Fruit fly (Drosophila melanogaster) whole organism, embryonic: Measurements from ENCODE around the gene Gr98b.

Source experiments
- CG10959 ChIP-seq: fragments of 200-800 bp; sonication (Bioruptor generic); IDR thresholded peaks from 2 replicates; pipeline ENCODE4 v1.3.6; 2022; ENCODE audit warnings: missing biosample characterization, missing genetic modification characterization
- CG11398 ChIP-seq: fragments of 200-800 bp; sonication (Bioruptor generic); optimal IDR thresholded peaks from 2 replicates; lab custom pipeline; 2016; ENCODE audit warnings: missing biosample characterization, missing genetic modification characterization
- CG12104 ChIP-seq: fragments of 200-800 bp; sonication (Bioruptor generic); optimal IDR thresholded peaks from 3 replicates; lab custom pipeline; 2016; ENCODE audit warnings: missing biosample characterization, missing genetic modification characterization
- CG13775 ChIP-seq: fragments of 200-800 bp; sonication (Bioruptor generic); optimal IDR thresholded peaks from 3 replicates; lab custom pipeline; 2017; ENCODE audit warnings: missing biosample characterization, mild to moderate bottlenecking, missing genetic modification characterization
- CG15696 ChIP-seq: fragments of 200-800 bp; sonication (Bioruptor generic); optimal IDR thresholded peaks from 2 replicates; lab custom pipeline; 2019; ENCODE audit warnings: missing biosample characterization, mild to moderate bottlenecking, missing genetic modification characterization, moderate library complexity
- CG1602 ChIP-seq: fragments of 200-800 bp; sonication (Bioruptor generic); optimal IDR thresholded peaks from 3 replicates; lab custom pipeline; 2016; ENCODE audit warnings: missing biosample characterization, missing genetic modification characterization
- CG18011 ChIP-seq: fragments of 200-800 bp; sonication (Bioruptor generic); optimal IDR thresholded peaks from 2 replicates; lab custom pipeline; 2017; ENCODE audit warnings: missing biosample characterization, missing genetic modification characterization, mild to moderate bottlenecking, moderate library complexity, missing genotype
- CG2116 ChIP-seq: fragments of 200-800 bp; sonication (Bioruptor generic); optimal IDR thresholded peaks from 3 replicates; lab custom pipeline; 2018; ENCODE audit warnings: missing biosample characterization, mild to moderate bottlenecking, missing genetic modification characterization
- CG2875 ChIP-seq: fragments of 200-800 bp; sonication (Bioruptor generic); optimal IDR thresholded peaks from 2 replicates; lab custom pipeline; 2017; ENCODE audit warnings: missing biosample characterization, mild to moderate bottlenecking, missing genetic modification characterization, missing genetic modification reagents
- CG34422 ChIP-seq: fragments of 200-800 bp; sonication (Bioruptor generic); IDR thresholded peaks from 3 replicates; pipeline ENCODE4 v1.3.6; 2022; ENCODE audit warnings: missing biosample characterization, missing genetic modification characterization
- CG4424 ChIP-seq: fragments of 200-800 bp; sonication (Bioruptor generic); optimal IDR thresholded peaks from 3 replicates; lab custom pipeline; 2016; ENCODE audit warnings: missing biosample characterization, missing genetic modification characterization
- CG4730 ChIP-seq: fragments of 200-800 bp; sonication (Bioruptor generic); IDR thresholded peaks from 2 replicates; pipeline ENCODE4 v1.3.6; 2022; ENCODE audit warnings: missing biosample characterization, missing genetic modification characterization
- CG4820 ChIP-seq: fragments of 200-800 bp; sonication (Bioruptor generic); optimal IDR thresholded peaks from 3 replicates; lab custom pipeline; 2016; ENCODE audit warnings: missing biosample characterization, missing genetic modification characterization
- CG6272 ChIP-seq: fragments of 200-800 bp; sonication (Bioruptor generic); IDR thresholded peaks from 2 replicates; pipeline ENCODE4 v1.3.6; 2022; ENCODE audit warnings: missing biosample characterization, missing genetic modification characterization
- CG7271 ChIP-seq: fragments of 200-800 bp; sonication (Bioruptor generic); optimal IDR thresholded peaks from 2 replicates; lab custom pipeline; 2018; ENCODE audit warnings: missing biosample characterization, mild to moderate bottlenecking, missing genetic modification characterization, moderate library complexity
- CG7357 ChIP-seq: fragments of 200-800 bp; sonication (Bioruptor generic); IDR thresholded peaks from 3 replicates; pipeline ENCODE4 v1.3.6; 2022; ENCODE audit warnings: missing biosample characterization, missing genetic modification characterization
- CG8388 ChIP-seq: fragments of 200-800 bp; sonication (Bioruptor generic); optimal IDR thresholded peaks from 2 replicates; lab custom pipeline; 2019; ENCODE audit warnings: missing biosample characterization, mild to moderate bottlenecking, missing genetic modification characterization, moderate library complexity
- CG9797 ChIP-seq: fragments of 200-800 bp; sonication (Bioruptor generic); optimal IDR thresholded peaks from 3 replicates; lab custom pipeline; 2018; ENCODE audit warnings: missing biosample characterization, mild to moderate bottlenecking, missing genetic modification characterization
- CG9817 ChIP-seq: fragments of 200-800 bp; sonication (Bioruptor generic); optimal IDR thresholded peaks from 2 replicates; lab custom pipeline; 2018; ENCODE audit warnings: missing biosample characterization, mild to moderate bottlenecking, missing genetic modification characterization, moderate library complexity
- Deaf1 ChIP-seq: fragments of 200-800 bp; optimal IDR thresholded peaks from 3 replicates; lab custom pipeline; 2019; ENCODE audit warnings: missing biosample characterization, mild to moderate bottlenecking, missing genetic modification characterization, moderate library complexity
- Dip3 ChIP-seq: fragments of 200-800 bp; sonication (Bioruptor generic); optimal IDR thresholded peaks from 3 replicates; lab custom pipeline; 2016; ENCODE audit warnings: missing biosample characterization, missing genetic modification characterization
- Fer1 ChIP-seq: fragments of 200-800 bp; sonication (Bioruptor generic); optimal IDR thresholded peaks from 2 replicates; lab custom pipeline; 2017; ENCODE audit warnings: missing biosample characterization, mild to moderate bottlenecking, missing genetic modification characterization
- Fer3 ChIP-seq: fragments of 200-800 bp; sonication (Bioruptor generic); optimal IDR thresholded peaks from 2 replicates; lab custom pipeline; 2018; ENCODE audit warnings: missing biosample characterization, mild to moderate bottlenecking, missing genetic modification characterization, moderate library complexity
- Hand ChIP-seq: fragments of 200-800 bp; sonication (Bioruptor generic); optimal IDR thresholded peaks from 2 replicates; lab custom pipeline; 2017; ENCODE audit warnings: mild to moderate bottlenecking, missing biosample characterization, missing genetic modification reagents, missing genetic modification characterization
- MTF-1 ChIP-seq: fragments of 200-800 bp; sonication (Bioruptor generic); optimal IDR thresholded peaks from 2 replicates; lab custom pipeline; 2018; ENCODE audit warnings: missing biosample characterization, mild to moderate bottlenecking, missing genetic modification characterization, borderline replicate concordance
- Med ChIP-seq: fragments of 200-800 bp; sonication (Bioruptor generic); peaks from one replicate; lab custom pipeline; 2016; ENCODE audit warnings: missing biosample characterization, missing genetic modification characterization, mild to moderate bottlenecking, inconsistent platforms, moderate library complexity
- NFAT ChIP-seq: fragments of 200-800 bp; sonication (Bioruptor generic); IDR thresholded peaks from 2 replicates; pipeline ENCODE4 v1.3.6; 2022; ENCODE audit warnings: missing biosample characterization, missing genetic modification characterization
- Spps ChIP-seq: fragments of 200-800 bp; sonication (Bioruptor generic); optimal IDR thresholded peaks from 2 replicates; lab custom pipeline; 2018; ENCODE audit warnings: missing biosample characterization, mild to moderate bottlenecking, missing genetic modification characterization
- ash1 ChIP-seq: fragments of 200-800 bp; sonication (Bioruptor generic); optimal IDR thresholded peaks from 2 replicates; lab custom pipeline; 2018; ENCODE audit warnings: missing biosample characterization, mild to moderate bottlenecking, missing genetic modification characterization
- cg ChIP-seq: fragments of 200-800 bp; sonication (Bioruptor generic); optimal IDR thresholded peaks from 3 replicates; lab custom pipeline; 2019; ENCODE audit warnings: missing biosample characterization, mild to moderate bottlenecking, missing genetic modification characterization, moderate library complexity
- dati ChIP-seq: fragments of 200-800 bp; sonication (Bioruptor generic); IDR thresholded peaks from 2 replicates; pipeline ENCODE4 v1.3.6; 2022; ENCODE audit warnings: missing biosample characterization, missing genetic modification characterization
- dimm ChIP-seq: fragments of 200-800 bp; sonication (Bioruptor generic); IDR thresholded peaks from 2 replicates; pipeline ENCODE4 v1.3.6; 2022; ENCODE audit warnings: missing biosample characterization, missing genetic modification characterization
- ems ChIP-seq: fragments of 200-800 bp; sonication (Bioruptor generic); optimal IDR thresholded peaks from 3 replicates; lab custom pipeline; 2016; ENCODE audit warnings: missing biosample characterization, missing genetic modification characterization
- gcm ChIP-seq: fragments of 200-800 bp; sonication (Bioruptor generic); optimal IDR thresholded peaks from 2 replicates; lab custom pipeline; 2019; ENCODE audit warnings: missing biosample characterization, mild to moderate bottlenecking, missing genetic modification characterization, moderate library complexity
- gcm2 ChIP-seq: fragments of 200-800 bp; sonication (Bioruptor generic); optimal IDR thresholded peaks from 2 replicates; lab custom pipeline; 2016; ENCODE audit warnings: missing biosample characterization, missing genetic modification characterization
- hth ChIP-seq: fragments of >200 bp; optimal IDR thresholded peaks from 2 replicates; lab custom pipeline; 2017; ENCODE audit warnings: inconsistent platforms
- ind ChIP-seq: fragments of 200-800 bp; sonication (Bioruptor generic); optimal IDR thresholded peaks from 3 replicates; lab custom pipeline; 2016; ENCODE audit warnings: missing biosample characterization, missing genetic modification characterization
- kah ChIP-seq: fragments of 200-800 bp; sonication (Bioruptor generic); optimal IDR thresholded peaks from 2 replicates; lab custom pipeline; 2018; ENCODE audit warnings: missing biosample characterization, mild to moderate bottlenecking, missing genetic modification characterization
- lola ChIP-seq, 3 experiments: fragments of >200 bp in 2 of 3; fragments of 200-800 bp in 1 of 3; sonication (Bioruptor generic) in 1 of 3; optimal IDR thresholded peaks; 2 replicates each; lab custom pipeline; 2017 to 2019; ENCODE audit warnings: missing biosample characterization in 3 of 3, missing genetic modification characterization in 3 of 3, mild to moderate bottlenecking in 1 of 3, moderate library complexity in 1 of 3
- mirr ChIP-seq: fragments of 200-800 bp; sonication (Bioruptor generic); optimal IDR thresholded peaks from 3 replicates; lab custom pipeline; 2018; ENCODE audit warnings: missing biosample characterization, mild to moderate bottlenecking, missing genetic modification characterization
- peb ChIP-seq: fragments of 200-800 bp; sonication (Bioruptor generic); IDR thresholded peaks from 2 replicates; pipeline ENCODE4 v1.3.6; 2022; ENCODE audit warnings: missing biosample characterization, missing genetic modification characterization
- pho ChIP-seq: fragments of 200-800 bp; sonication (Bioruptor generic); optimal IDR thresholded peaks from 2 replicates; lab custom pipeline; 2016; ENCODE audit warnings: missing biosample characterization, missing genetic modification characterization
- pum ChIP-seq: fragments of 200-800 bp; sonication (Bioruptor generic); optimal IDR thresholded peaks from 2 replicates; lab custom pipeline; 2016; ENCODE audit warnings: missing biosample characterization, missing genetic modification characterization
- repo ChIP-seq: fragments of 200-800 bp; sonication (Bioruptor generic); optimal IDR thresholded peaks from 2 replicates; lab custom pipeline; 2016; ENCODE audit warnings: missing biosample characterization, missing genetic modification characterization
- sens-2 ChIP-seq: fragments of 200-800 bp; sonication (Bioruptor generic); IDR thresholded peaks from 2 replicates; pipeline ENCODE4 v1.3.6; 2022; ENCODE audit warnings: missing biosample characterization, missing genetic modification characterization
- shn ChIP-seq: fragments of 200-800 bp; sonication (Bioruptor generic); optimal IDR thresholded peaks from 3 replicates; lab custom pipeline; 2016; ENCODE audit warnings: missing biosample characterization, missing genetic modification characterization
- sug ChIP-seq: fragments of 200-800 bp; optimal IDR thresholded peaks from 2 replicates; lab custom pipeline; 2019; ENCODE audit warnings: missing biosample characterization, mild to moderate bottlenecking, missing genetic modification characterization, moderate library complexity
- ttk ChIP-seq: fragments of 200-800 bp; sonication (Bioruptor generic); IDR thresholded peaks from 2 replicates; pipeline ENCODE4 v2.1.2; 2022; ENCODE audit warnings: missing biosample characterization, missing genetic modification characterization
- tx ChIP-seq: fragments of 200-800 bp; sonication (Bioruptor generic); optimal IDR thresholded peaks from 2 replicates; lab custom pipeline; 2016; ENCODE audit warnings: missing biosample characterization, missing genetic modification characterization
- wor ChIP-seq: fragments of 200-800 bp; sonication (Bioruptor generic); IDR thresholded peaks from 2 replicates; pipeline ENCODE4 v1.3.6; 2022; ENCODE audit warnings: missing biosample characterization, missing genetic modification characterization

Gene Gr98b

dm6 chr3R:27581263-27581868 is 39.1 kb downstream of the Gr98b start (continued):
- TF ChIP-seq CG13775 (peak; percentile 34), CG6272 (GFP tag; lab: Robert Waterston, UW) (0 out of 2 replicates have a peak, but pooled peaks have one; percentile 25), CG12104 (GFP tag; lab: Kevin White, UChicago) (no peak), ind (GFP tag; lab: Kevin White, UChicago) (peak; percentile 45), CG34422 (GFP tag; lab: Robert Waterston, UW) (no peak), Med (peak; percentile 95), dati (GFP tag; lab: Robert Waterston, UW) (no peak), NFAT (GFP tag; lab: Robert Waterston, UW) (no peak), CG18011 (GFP tag; lab: Kevin White, UChicago) (peak; percentile 41), pho (GFP tag; lab: Kevin White, UChicago) (peak; percentile 11), CG4424 (GFP tag; lab: Kevin White, UChicago) (peak; percentile 11), ems (GFP tag; lab: Kevin White, UChicago) (peak; percentile 10), Fer1 (GFP tag; lab: Kevin White, UChicago) (peak; percentile 89), Deaf1 (tag; lab: Kevin White, UChicago) (peak; percentile 61), ash1 (GFP tag; lab: Kevin White, UChicago) (no peak), CG4730 (GFP tag; lab: Robert Waterston, UW) (no peak), Spps (tag; lab: Kevin White, UChicago) (peak; percentile 25), CG9797 (peak; percentile 98), gcm2 (GFP tag; lab: Kevin White, UChicago) (peak; percentile 15), Fer3 (tag; lab: Kevin White, UChicago) (peak; percentile 41), mirr (GFP tag; lab: Kevin White, UChicago) (peak; percentile 90), shn (no peak), CG7271 (tag; lab: Kevin White, UChicago) (peak; percentile 41), sens-2 (GFP tag; lab: Robert Waterston, UW) (no peak), CG7357 (GFP tag; lab: Robert Waterston, UW) (0 out of 3 replicates have a peak, but pooled peaks have one; percentile 32), repo (no peak), lola (GFP tag; optimal IDR thresholded peaks at IDR 0.05; lab: Kevin White, UChicago) (peak in 1 of 3 experiments; percentile 31), sug (tag; lab: Kevin White, UChicago) (peak; percentile 67), CG8388 (peak; percentile 71), MTF-1 (peak; percentile 33), CG2875 (GFP tag; lab: Kevin White, UChicago) (peak; percentile 57), kah (GFP tag; lab: Kevin White, UChicago) (peak; percentile 62), peb (no peak), CG1602 (no peak), dimm (GFP tag; lab: Robert Waterston, UW) (no peak), CG2116 (GFP tag; lab: Kevin White, UChicago) (peak; percentile 53), cg (GFP tag; lab: Kevin White, UChicago) (no peak), CG15696 (no peak), CG10959 (GFP tag; lab: Robert Waterston, UW) (no peak), CG4820 (GFP tag; lab: Kevin White, UChicago) (no peak), tx (GFP tag; lab: Kevin White, UChicago) (peak; percentile 10), Hand (GFP tag; lab: Kevin White, UChicago) (peak; percentile 57), CG9817 (tag; lab: Kevin White, UChicago) (peak; percentile 24), gcm (GFP tag; lab: Kevin White, UChicago) (peak; percentile 69), ttk (GFP tag; lab: Robert Waterston, UW) (no peak), CG11398 (GFP tag; lab: Kevin White, UChicago) (peak; percentile 32), Dip3 (GFP tag; lab: Kevin White, UChicago) (no peak), wor (no peak), hth (lab: Kevin White, UChicago) (no peak), pum (GFP tag; lab: Kevin White, UChicago) (no peak)
